Fruit fly (Drosophila melanogaster) S2 (cell line): ENCODE results near the gene vib.

Experiments
- CG8478 ChIP-seq: fragments of >200 bp; optimal IDR thresholded peaks from 2 replicates; lab custom pipeline; 2018
- CTCF ChIP-seq, 2 experiments: fragments of >200 bp; optimal IDR thresholded peaks; 2 replicates each; lab custom pipeline; 2018

DNA sequence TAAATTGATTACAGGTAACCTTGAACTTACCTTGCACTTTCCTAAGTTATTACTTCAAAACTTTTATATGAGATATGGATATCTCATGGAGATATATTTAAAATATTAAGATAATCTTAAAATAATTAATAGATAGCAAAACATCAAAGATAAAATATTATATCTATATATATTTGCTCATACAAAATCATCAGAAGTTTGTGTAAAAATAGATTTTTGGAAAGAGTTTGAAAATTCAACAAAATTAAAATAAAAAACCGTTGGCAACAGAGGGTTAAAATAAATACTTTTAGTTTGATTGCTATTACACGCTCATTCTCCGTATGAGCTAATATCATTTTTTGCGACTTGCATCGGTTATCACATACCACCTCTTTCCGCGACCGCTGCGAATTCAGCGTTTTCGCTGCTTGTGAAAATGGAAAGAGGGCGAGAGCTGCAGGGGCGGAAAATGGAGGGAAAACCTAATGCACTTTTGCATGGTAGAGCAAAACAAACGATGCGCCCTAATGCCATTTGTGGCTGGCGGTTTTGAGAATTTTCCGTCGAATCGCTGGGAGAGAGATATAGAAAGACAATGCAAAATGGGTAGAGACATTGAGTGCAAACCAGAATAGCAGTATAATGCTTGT is 13.8 kb downstream of the vib start:
- no peak for TF ChIP-seq CG8478 (lab: Kevin White, UChicago)
- TF ChIP-seq CTCF (optimal IDR thresholded peaks at IDR 0.05; lab: Kevin White, UChicago): no peak
